Worm (Caenorhabditis elegans) whole organism, mixed stage, embryonic: ENCODE measurements around the gene cyp-25A6.
"Not testable (repeated sequence)": the region's sequence is repeated elsewhere in the genome, so short reads cannot be mapped to it uniquely, and the experiment has no call there.

Experiments
- M03D4.4 ChIP-seq: sonication (generic microtip); optimal IDR thresholded peaks from 2 replicates; lab custom pipeline; 2017; ENCODE audit warnings: mild to moderate bottlenecking, missing genetic modification characterization, missing compliant biosample characterization
- bed-3 ChIP-seq: fragments of 200-800 bp; sonication (Bioruptor generic); optimal IDR thresholded peaks from 3 replicates; lab custom pipeline; 2018; ENCODE audit warnings: mild to moderate bottlenecking, missing genetic modification characterization, moderate library complexity, missing compliant biosample characterization
- blmp-1 ChIP-seq: fragments of 150-350 bp; optimal IDR thresholded peaks from 2 replicates; lab custom pipeline; 2014; ENCODE audit warnings: missing biosample characterization, missing genetic modification characterization
- ceh-39 ChIP-seq: fragments of 150-350 bp; optimal IDR thresholded peaks from 2 replicates; lab custom pipeline; 2014; ENCODE audit warnings: missing biosample characterization, missing genetic modification characterization
- ceh-83 ChIP-seq: fragments of 200-800 bp; sonication (Bioruptor generic); optimal IDR thresholded peaks from 2 replicates; lab custom pipeline; 2018; ENCODE audit warnings: mild to moderate bottlenecking, missing genetic modification characterization, missing compliant biosample characterization
- ces-1 ChIP-seq: fragments of 150-350 bp; optimal IDR thresholded peaks from 2 replicates; lab custom pipeline; 2014; ENCODE audit warnings: missing biosample characterization, missing genetic modification reagents, missing genetic modification characterization
- drap-1 ChIP-seq: fragments of 200-800 bp; sonication (Bioruptor generic); optimal IDR thresholded peaks from 3 replicates; lab custom pipeline; 2018; ENCODE audit warnings: mild to moderate bottlenecking, missing genetic modification characterization, missing compliant biosample characterization
- elt-1 ChIP-seq: sonication (generic microtip); optimal IDR thresholded peaks from 2 replicates; lab custom pipeline; 2017; ENCODE audit warnings: missing genetic modification characterization, mild to moderate bottlenecking, missing compliant biosample characterization, antibody characterized with exemption, moderate library complexity, borderline replicate concordance; ENCODE audit not compliant: insufficient read depth
- elt-3 ChIP-seq: fragments of 150-350 bp; optimal IDR thresholded peaks from 2 replicates; lab custom pipeline; 2014; ENCODE audit warnings: missing biosample characterization, missing genetic modification characterization
- flh-1 ChIP-seq: fragments of 200-800 bp; sonication (Bioruptor generic); optimal IDR thresholded peaks from 2 replicates; lab custom pipeline; 2018; ENCODE audit warnings: mild to moderate bottlenecking, missing genetic modification characterization, moderate library complexity, missing compliant biosample characterization
- ham-2 ChIP-seq: fragments of 200-800 bp; sonication (Bioruptor generic); optimal IDR thresholded peaks from 2 replicates; lab custom pipeline; 2018; ENCODE audit warnings: mild to moderate bottlenecking, missing genetic modification characterization, missing compliant biosample characterization
- hlh-1 ChIP-seq: fragments of 150-350 bp; optimal IDR thresholded peaks from 2 replicates; lab custom pipeline; 2014; ENCODE audit warnings: missing biosample characterization, missing genetic modification reagents, missing genetic modification characterization
- lin-13 ChIP-seq: fragments of 150-350 bp; optimal IDR thresholded peaks from 2 replicates; lab custom pipeline; 2014; ENCODE audit warnings: missing biosample characterization, missing genetic modification characterization
- lin-32 ChIP-seq: fragments of 200-800 bp; sonication (Bioruptor generic); optimal IDR thresholded peaks from 2 replicates; lab custom pipeline; 2018; ENCODE audit warnings: mild to moderate bottlenecking, missing genetic modification characterization, missing compliant biosample characterization
- lsy-2 ChIP-seq: fragments of 150-350 bp; optimal IDR thresholded peaks from 2 replicates; lab custom pipeline; 2014; ENCODE audit warnings: missing biosample characterization, missing genetic modification characterization
- mab-5 ChIP-seq: fragments of 150-350 bp; optimal IDR thresholded peaks from 2 replicates; lab custom pipeline; 2014; ENCODE audit warnings: missing biosample characterization, missing genetic modification characterization
- mep-1 ChIP-seq: fragments of 150-350 bp; optimal IDR thresholded peaks from 2 replicates; lab custom pipeline; 2017; ENCODE audit warnings: missing biosample characterization, missing genetic modification reagents, missing genetic modification characterization, inconsistent platforms
- mls-2 ChIP-seq: sonication (generic microtip); optimal IDR thresholded peaks from 2 replicates; lab custom pipeline; 2016; ENCODE audit warnings: mild to moderate bottlenecking, missing genetic modification characterization, moderate library complexity, missing compliant biosample characterization
- nhr-12 ChIP-seq: fragments of 150-350 bp; optimal IDR thresholded peaks from 2 replicates; lab custom pipeline; 2014; ENCODE audit warnings: missing biosample characterization, missing genetic modification characterization
- nhr-2 ChIP-seq: fragments of 150-350 bp; optimal IDR thresholded peaks from 2 replicates; lab custom pipeline; 2014; ENCODE audit warnings: missing biosample characterization, missing genetic modification characterization
- nhr-237 ChIP-seq: fragments of 150-350 bp; optimal IDR thresholded peaks from 2 replicates; lab custom pipeline; 2014; ENCODE audit warnings: missing biosample characterization, missing genetic modification characterization
- nhr-28 ChIP-seq: fragments of 150-350 bp; optimal IDR thresholded peaks from 2 replicates; lab custom pipeline; 2014; ENCODE audit warnings: missing biosample characterization, missing genetic modification characterization
- nhr-76 ChIP-seq: sonication (generic microtip); optimal IDR thresholded peaks from 2 replicates; lab custom pipeline; 2017; ENCODE audit warnings: missing biosample characterization, missing genetic modification characterization
- pha-4 ChIP-seq: fragments of 150-350 bp; optimal IDR thresholded peaks from 2 replicates; lab custom pipeline; 2018; ENCODE audit warnings: missing biosample characterization, missing genetic modification reagents, missing genetic modification characterization
- sem-2 ChIP-seq: fragments of 200-800 bp; sonication (Bioruptor generic); optimal IDR thresholded peaks from 2 replicates; lab custom pipeline; 2018; ENCODE audit warnings: mild to moderate bottlenecking, missing genetic modification characterization, missing compliant biosample characterization
- snpc-4 ChIP-seq: fragments of 150-350 bp; optimal IDR thresholded peaks from 2 replicates; lab custom pipeline; 2014; ENCODE audit warnings: missing biosample characterization, missing genetic modification characterization
- sptf-1 ChIP-seq: sonication (generic microtip); optimal IDR thresholded peaks from 2 replicates; lab custom pipeline; 2017; ENCODE audit warnings: mild to moderate bottlenecking, missing genetic modification characterization, moderate library complexity, missing compliant biosample characterization
- tbx-8 ChIP-seq: fragments of 200-800 bp; sonication (Bioruptor generic); optimal IDR thresholded peaks from 2 replicates; lab custom pipeline; 2018; ENCODE audit warnings: mild to moderate bottlenecking, missing genetic modification characterization, moderate library complexity, missing compliant biosample characterization
- unc-120 ChIP-seq: sonication (generic microtip); optimal IDR thresholded peaks from 2 replicates; lab custom pipeline; 2017; ENCODE audit warnings: missing genetic modification characterization, missing compliant biosample characterization; ENCODE audit not compliant: poor library complexity, severe bottlenecking
- unc-39 ChIP-seq: fragments of 150-350 bp; optimal IDR thresholded peaks from 2 replicates; lab custom pipeline; 2014; ENCODE audit warnings: missing biosample characterization, missing genetic modification characterization
- unc-62 ChIP-seq: fragments of 150-350 bp; optimal IDR thresholded peaks from 2 replicates; lab custom pipeline; 2014; ENCODE audit warnings: missing biosample characterization, missing genetic modification reagents, missing genetic modification characterization
- zip-8 ChIP-seq: fragments of 150-350 bp; optimal IDR thresholded peaks from 2 replicates; lab custom pipeline; 2014; ENCODE audit warnings: missing biosample characterization, missing genetic modification characterization
- ztf-11 ChIP-seq: fragments of 150-350 bp; optimal IDR thresholded peaks from 2 replicates; lab custom pipeline; 2014; ENCODE audit warnings: missing biosample characterization, missing genetic modification characterization

The cyp-25A6 gene

ce11 chrIV:4197167-4197566 lies at the start of gene cyp-25A6:
cyp-25A6 (plus strand) TSS chrIV:4197467.
- not testable (repeated sequence) for TF ChIP-seq unc-39 (tag; lab: Kevin White, UChicago); flh-1 (GFP tag; lab: Kevin White, UChicago); mab-5 (tag; lab: Kevin White, UChicago)
- TF ChIP-seq, all 35 proteins: peak for 0; not testable (repeated sequence) for 35

ce11 chrIV:4147891-4148290 lies 49.4 kb upstream of the cyp-25A6 start:
- TF ChIP-seq ces-1 (GFP tag; lab: Kevin White, UChicago): no peak
- TF ChIP-seq nhr-28 (tag; lab: Kevin White, UChicago): no peak
- no peak for TF ChIP-seq sptf-1 (tag; lab: Kevin White, UChicago)
- no peak for TF ChIP-seq pha-4
- no peak for TF ChIP-seq unc-62 (GFP tag; lab: Kevin White, UChicago)
- no peak for TF ChIP-seq ceh-83 (GFP tag; lab: Kevin White, UChicago)

ce11 chrIV:4150138-4150537 lies 47.1 kb upstream of the cyp-25A6 start:
- TF ChIP-seq sptf-1 (tag; lab: Kevin White, UChicago) (no peak), zip-8 (tag; lab: Kevin White, UChicago) (no peak), nhr-2 (tag; lab: Kevin White, UChicago) (no peak), nhr-12 (tag; lab: Kevin White, UChicago) (no peak), nhr-28 (tag; lab: Kevin White, UChicago) (no peak), nhr-76 (no peak), ces-1 (GFP tag; lab: Kevin White, UChicago) (no peak), snpc-4 (tag; lab: Kevin White, UChicago) (no peak), elt-1 (no peak), lin-13 (tag; lab: Kevin White, UChicago) (no peak), mep-1 (no peak), lsy-2 (tag; lab: Kevin White, UChicago) (no peak), bed-3 (GFP tag; lab: Kevin White, UChicago) (no peak), hlh-1 (tag; lab: Kevin White, UChicago) (no peak), mls-2 (tag; lab: Kevin White, UChicago) (no peak), M03D4.4 (tag; lab: Kevin White, UChicago) (no peak), ham-2 (GFP tag; lab: Kevin White, UChicago) (no peak)

- TF ChIP-seq zip-8 (tag; lab: Kevin White, UChicago): no peak
- no peak for TF ChIP-seq hlh-1 (tag; lab: Kevin White, UChicago)
- no peak for TF ChIP-seq mls-2 (tag; lab: Kevin White, UChicago)
- TF ChIP-seq lsy-2 (tag; lab: Kevin White, UChicago): no peak
- no peak for TF ChIP-seq ceh-39 (tag; lab: Kevin White, UChicago)
- TF ChIP-seq elt-3: no peak
- no peak for TF ChIP-seq drap-1 (GFP tag; lab: Kevin White, UChicago)
- no peak for TF ChIP-seq nhr-12 (tag; lab: Kevin White, UChicago)
- no peak for TF ChIP-seq pha-4
- no peak for TF ChIP-seq ztf-11 (tag; lab: Kevin White, UChicago)
- TF ChIP-seq blmp-1: no peak
- TF ChIP-seq unc-39 (tag; lab: Kevin White, UChicago): no peak
- no peak for TF ChIP-seq unc-62 (GFP tag; lab: Kevin White, UChicago)
- no peak for TF ChIP-seq lin-13 (tag; lab: Kevin White, UChicago)
- no peak for TF ChIP-seq unc-120
- no peak for TF ChIP-seq sem-2 (GFP tag; lab: Kevin White, UChicago)
- no peak for TF ChIP-seq nhr-237 (tag; lab: Kevin White, UChicago)
- no peak for TF ChIP-seq elt-1
- TF ChIP-seq, all 35 proteins: peak for 0
Measured at ce11 chrIV:4152143-4152542, 45.1 kb upstream of the cyp-25A6 start, which contains the start of the genes K08D10.10 and R07C12.1. K08D10.10 (plus strand) TSS chrIV:4152235. R07C12.1 (plus strand) TSS chrIV:4152456.

ce11 chrIV:4154641-4155040 lies 42.6 kb upstream of the cyp-25A6 start, which contains the start of gene K08D10.14:
K08D10.14 (plus strand) TSS chrIV:4154941.
- no peak for TF ChIP-seq drap-1 (GFP tag; lab: Kevin White, UChicago)
- no peak for TF ChIP-seq lsy-2 (tag; lab: Kevin White, UChicago)
- TF ChIP-seq sptf-1 (tag; lab: Kevin White, UChicago): no peak
- no peak for TF ChIP-seq unc-120
- no peak for TF ChIP-seq tbx-8 (GFP tag; lab: Kevin White, UChicago)
- TF ChIP-seq ham-2 (GFP tag; lab: Kevin White, UChicago): no peak
- TF ChIP-seq flh-1 (GFP tag; lab: Kevin White, UChicago): no peak
- no peak for TF ChIP-seq unc-39 (tag; lab: Kevin White, UChicago)
- TF ChIP-seq blmp-1: no peak
- TF ChIP-seq lin-32: no peak
- no peak for TF ChIP-seq bed-3 (GFP tag; lab: Kevin White, UChicago)
- no peak for TF ChIP-seq mab-5 (tag; lab: Kevin White, UChicago)
- no peak for TF ChIP-seq nhr-28 (tag; lab: Kevin White, UChicago)
